Fruit fly (Drosophila melanogaster) whole organism, embryonic: ENCODE measurements around the gene sdk.

ENCODE experiments used
- ATbp ChIP-seq: fragments of 200-800 bp; sonication (Bioruptor generic); optimal IDR thresholded peaks from 2 replicates; lab custom pipeline; 2017; ENCODE audit warnings: missing biosample characterization, mild to moderate bottlenecking, missing genetic modification characterization, missing genetic modification reagents
- Antp ChIP-seq: fragments of 200-800 bp; sonication (Bioruptor generic); optimal IDR thresholded peaks from 3 replicates; lab custom pipeline; 2016; ENCODE audit warnings: missing biosample characterization, missing genetic modification characterization
- C15 ChIP-seq: fragments of 200-800 bp; sonication (Bioruptor generic); IDR thresholded peaks from 3 replicates; pipeline ENCODE4 v1.3.6; 2022; ENCODE audit warnings: missing biosample characterization, missing genetic modification characterization
- CG10654 ChIP-seq: fragments of 200-800 bp; sonication (Bioruptor generic); optimal IDR thresholded peaks from 2 replicates; lab custom pipeline; 2016; ENCODE audit warnings: missing biosample characterization, missing genetic modification characterization
- CG11504 ChIP-seq: fragments of 200-800 bp; sonication (Bioruptor generic); optimal IDR thresholded peaks from 3 replicates; lab custom pipeline; 2019; ENCODE audit warnings: missing biosample characterization, mild to moderate bottlenecking, missing genetic modification characterization, moderate library complexity
- CG12391 ChIP-seq: fragments of 200-800 bp; sonication (Bioruptor generic); optimal IDR thresholded peaks from 3 replicates; lab custom pipeline; 2018; ENCODE audit warnings: missing biosample characterization, mild to moderate bottlenecking, missing genetic modification characterization, moderate library complexity
- CG1529 ChIP-seq: fragments of 200-800 bp; sonication (Bioruptor generic); optimal IDR thresholded peaks from 3 replicates; lab custom pipeline; 2018; ENCODE audit warnings: missing biosample characterization, missing genetic modification characterization
- CG15696 ChIP-seq: fragments of 200-800 bp; sonication (Bioruptor generic); optimal IDR thresholded peaks from 2 replicates; lab custom pipeline; 2019; ENCODE audit warnings: missing biosample characterization, mild to moderate bottlenecking, missing genetic modification characterization, moderate library complexity
- CG17359 ChIP-seq: fragments of 200-800 bp; sonication (Bioruptor generic); optimal IDR thresholded peaks from 3 replicates; lab custom pipeline; 2018; ENCODE audit warnings: missing biosample characterization, mild to moderate bottlenecking, missing genetic modification characterization, moderate library complexity
- CG17568 ChIP-seq: fragments of 200-800 bp; sonication (Bioruptor generic); optimal IDR thresholded peaks from 2 replicates; lab custom pipeline; 2018; ENCODE audit warnings: missing biosample characterization, mild to moderate bottlenecking, missing genetic modification characterization, moderate library complexity
- CG17829 ChIP-seq: fragments of 200-800 bp; optimal IDR thresholded peaks from 2 replicates; lab custom pipeline; 2019; ENCODE audit warnings: missing biosample characterization, mild to moderate bottlenecking, missing genetic modification characterization, moderate library complexity
- CG5180 ChIP-seq: fragments of 200-800 bp; sonication (Bioruptor generic); optimal IDR thresholded peaks from 3 replicates; lab custom pipeline; 2017; ENCODE audit warnings: missing biosample characterization, missing genetic modification characterization, mild to moderate bottlenecking, moderate library complexity, missing genetic modification reagents
- CG6791 ChIP-seq: fragments of 200-800 bp; sonication (Bioruptor generic); IDR thresholded peaks from 3 replicates; pipeline ENCODE4 v1.3.6; 2022; ENCODE audit warnings: missing biosample characterization, missing genetic modification characterization; ENCODE audit not compliant: partially characterized antibody
- CG7928 ChIP-seq: fragments of 200-800 bp; sonication (Bioruptor generic); optimal IDR thresholded peaks from 2 replicates; lab custom pipeline; 2017; ENCODE audit warnings: missing biosample characterization, mild to moderate bottlenecking, missing genetic modification characterization
- CG8290 ChIP-seq, 3 experiments: fragments of 200-800 bp; sonication (Bioruptor generic); optimal IDR thresholded peaks; 2 replicates each; lab custom pipeline; 2016 to 2019; ENCODE audit warnings: missing biosample characterization in 3 of 3, missing genetic modification characterization in 3 of 3, mild to moderate bottlenecking in 2 of 3, moderate library complexity in 1 of 3
- CG9437 ChIP-seq: fragments of 200-800 bp; sonication (Bioruptor generic); optimal IDR thresholded peaks from 2 replicates; lab custom pipeline; 2018; ENCODE audit warnings: missing biosample characterization, mild to moderate bottlenecking, missing genetic modification characterization
- CG9876 ChIP-seq: fragments of 200-800 bp; sonication (Bioruptor generic); optimal IDR thresholded peaks from 2 replicates; lab custom pipeline; 2016; ENCODE audit warnings: missing biosample characterization, missing genetic modification characterization
- Camta ChIP-seq: fragments of 200-800 bp; sonication (Bioruptor generic); optimal IDR thresholded peaks from 2 replicates; lab custom pipeline; 2016; ENCODE audit warnings: missing biosample characterization, missing genetic modification characterization
- Gsc ChIP-seq: fragments of 200-800 bp; sonication (Bioruptor generic); IDR thresholded peaks from 2 replicates; pipeline ENCODE4 v1.3.6; 2022; ENCODE audit warnings: missing biosample characterization, missing genetic modification characterization
- H15 ChIP-seq: fragments of 200-800 bp; sonication (Bioruptor generic); IDR thresholded peaks from 3 replicates; pipeline ENCODE4 v1.3.6; 2022; ENCODE audit warnings: missing biosample characterization, missing genetic modification characterization
- HLHmδ ChIP-seq: fragments of 200-800 bp; sonication (Bioruptor generic); optimal IDR thresholded peaks from 2 replicates; lab custom pipeline; 2018; ENCODE audit warnings: missing biosample characterization, mild to moderate bottlenecking, missing genetic modification characterization, moderate library complexity
- Ptx1 ChIP-seq: fragments of 200-800 bp; sonication (Bioruptor generic); IDR thresholded peaks from 2 replicates; pipeline ENCODE4 v1.3.6; 2022; ENCODE audit warnings: missing biosample characterization, missing genetic modification characterization
- Ravus ChIP-seq: fragments of 200-800 bp; sonication (Bioruptor generic); IDR thresholded peaks from 2 replicates; pipeline ENCODE4 v1.3.6; 2022; ENCODE audit warnings: missing biosample characterization, missing genetic modification characterization
- Xbp1 ChIP-seq: fragments of 200-800 bp; sonication (Bioruptor generic); optimal IDR thresholded peaks from 3 replicates; lab custom pipeline; 2016; ENCODE audit warnings: missing biosample characterization, mild to moderate bottlenecking, missing genetic modification characterization
- ap ChIP-seq: fragments of 200-800 bp; sonication (Bioruptor generic); IDR thresholded peaks from 2 replicates; pipeline ENCODE4 v1.3.6; 2022; ENCODE audit warnings: missing biosample characterization, missing genetic modification characterization
- ara ChIP-seq: fragments of 200-800 bp; sonication (Bioruptor generic); IDR thresholded peaks from 2 replicates; pipeline ENCODE4 v1.3.6; 2022; ENCODE audit warnings: missing biosample characterization, missing genetic modification characterization
- az2 ChIP-seq: fragments of 200-800 bp; sonication (Bioruptor generic); optimal IDR thresholded peaks from 3 replicates; lab custom pipeline; 2016; ENCODE audit warnings: missing biosample characterization, missing genetic modification characterization
- br ChIP-seq: fragments of >200 bp; optimal IDR thresholded peaks from 2 replicates; lab custom pipeline; 2017
- cg ChIP-seq: fragments of 200-800 bp; sonication (Bioruptor generic); optimal IDR thresholded peaks from 3 replicates; lab custom pipeline; 2019; ENCODE audit warnings: missing biosample characterization, mild to moderate bottlenecking, missing genetic modification characterization, moderate library complexity
- chinmo ChIP-seq: fragments of 200-800 bp; sonication (Bioruptor generic); IDR thresholded peaks from 4 replicates; pipeline ENCODE4 v1.3.6; 2022; ENCODE audit warnings: missing biosample characterization, missing genetic modification characterization; ENCODE audit not compliant: partially characterized antibody
- dm ChIP-seq: fragments of 200-800 bp; sonication (Bioruptor generic); optimal IDR thresholded peaks from 3 replicates; lab custom pipeline; 2016; ENCODE audit warnings: missing biosample characterization, missing genetic modification characterization
- emc ChIP-seq: fragments of 200-800 bp; sonication (Bioruptor generic); optimal IDR thresholded peaks from 2 replicates; lab custom pipeline; 2016; ENCODE audit warnings: missing biosample characterization, missing genetic modification characterization
- eve ChIP-seq, 2 experiments: fragments of >200 bp; optimal IDR thresholded peaks; 2 replicates each; lab custom pipeline; 2017; ENCODE audit warnings: missing biosample characterization in 2 of 2, missing genetic modification characterization in 2 of 2
- fd3F ChIP-seq: fragments of 200-800 bp; sonication (Bioruptor generic); optimal IDR thresholded peaks from 2 replicates; lab custom pipeline; 2018; ENCODE audit warnings: missing biosample characterization, mild to moderate bottlenecking, missing genetic modification characterization, moderate library complexity
- fd96Cb ChIP-seq: fragments of 200-800 bp; sonication (Bioruptor generic); optimal IDR thresholded peaks from 2 replicates; lab custom pipeline; 2018; ENCODE audit warnings: missing biosample characterization, mild to moderate bottlenecking, missing genetic modification characterization, moderate library complexity
- grau ChIP-seq: fragments of 200-800 bp; optimal IDR thresholded peaks from 3 replicates; lab custom pipeline; 2019; ENCODE audit warnings: missing biosample characterization, mild to moderate bottlenecking, missing genetic modification characterization, moderate library complexity
- her ChIP-seq: fragments of 200-800 bp; sonication (Bioruptor generic); optimal IDR thresholded peaks from 2 replicates; lab custom pipeline; 2016; ENCODE audit warnings: missing biosample characterization, missing genetic modification characterization
- lab ChIP-seq: fragments of 200-800 bp; sonication (Bioruptor generic); optimal IDR thresholded peaks from 3 replicates; lab custom pipeline; 2017; ENCODE audit warnings: missing biosample characterization, missing genetic modification characterization, mild to moderate bottlenecking, moderate library complexity, missing genetic modification reagents
- lilli ChIP-seq: fragments of 200-800 bp; sonication (Bioruptor generic); optimal IDR thresholded peaks from 3 replicates; lab custom pipeline; 2016; ENCODE audit warnings: missing biosample characterization, missing genetic modification characterization
- lola ChIP-seq, 3 experiments: fragments of >200 bp in 2 of 3; fragments of 200-800 bp in 1 of 3; sonication (Bioruptor generic) in 1 of 3; optimal IDR thresholded peaks; 2 replicates each; lab custom pipeline; 2017 to 2019; ENCODE audit warnings: missing biosample characterization in 3 of 3, missing genetic modification characterization in 3 of 3, mild to moderate bottlenecking in 1 of 3, moderate library complexity in 1 of 3
- mirr ChIP-seq: fragments of 200-800 bp; sonication (Bioruptor generic); optimal IDR thresholded peaks from 3 replicates; lab custom pipeline; 2018; ENCODE audit warnings: missing biosample characterization, mild to moderate bottlenecking, missing genetic modification characterization
- nerfin-2 ChIP-seq: fragments of 200-800 bp; sonication (Bioruptor generic); IDR thresholded peaks from 2 replicates; pipeline ENCODE4 v1.3.6; 2022; ENCODE audit warnings: missing biosample characterization, missing genetic modification characterization; ENCODE audit not compliant: partially characterized antibody
- odd ChIP-seq: fragments of 200-800 bp; sonication (Bioruptor generic); optimal IDR thresholded peaks from 2 replicates; lab custom pipeline; 2017; ENCODE audit warnings: missing biosample characterization, mild to moderate bottlenecking, missing genetic modification characterization
- peb ChIP-seq: fragments of 200-800 bp; sonication (Bioruptor generic); IDR thresholded peaks from 2 replicates; pipeline ENCODE4 v1.3.6; 2022; ENCODE audit warnings: missing biosample characterization, missing genetic modification characterization
- psq ChIP-seq: fragments of 200-800 bp; sonication (Bioruptor generic); optimal IDR thresholded peaks from 2 replicates; lab custom pipeline; 2017; ENCODE audit warnings: missing biosample characterization, missing genetic modification characterization
- pum ChIP-seq: fragments of 200-800 bp; sonication (Bioruptor generic); optimal IDR thresholded peaks from 2 replicates; lab custom pipeline; 2016; ENCODE audit warnings: missing biosample characterization, missing genetic modification characterization
- sima ChIP-seq: fragments of 200-800 bp; sonication (Bioruptor generic); optimal IDR thresholded peaks from 2 replicates; lab custom pipeline; 2016; ENCODE audit warnings: missing biosample characterization, missing genetic modification characterization
- sna ChIP-seq: fragments of 200-800 bp; sonication (Bioruptor generic); IDR thresholded peaks from 2 replicates; pipeline ENCODE4 v1.3.6; 2022; ENCODE audit warnings: missing biosample characterization, missing genetic modification characterization; ENCODE audit not compliant: partially characterized antibody
- zfh1 ChIP-seq: fragments of 200-800 bp; sonication (Bioruptor generic); IDR thresholded peaks from 3 replicates; pipeline ENCODE4 v1.3.6; 2022; ENCODE audit warnings: missing biosample characterization, missing genetic modification characterization

Gene sdk

dm6 chrX:771431-772064, 84.9 kb downstream of the sdk start (continued):
- TF ChIP-seq Xbp1 (GFP tag; lab: Kevin White, UChicago) (peak; percentile 52), Ravus (GFP tag; lab: Robert Waterston, UW) (no peak), cg (GFP tag; lab: Kevin White, UChicago) (no peak), CG17359 (peak; percentile 34), CG15696 (tag; lab: Kevin White, UChicago) (peak; percentile 12), CG17829 (peak; percentile 1), fd96Cb (tag; lab: Kevin White, UChicago) (peak; percentile 41), fd3F (GFP tag; lab: Kevin White, UChicago) (no peak), odd (GFP tag; lab: Kevin White, UChicago) (no peak), CG1529 (GFP tag; lab: Kevin White, UChicago) (peak; percentile 9), Camta (GFP tag; lab: Kevin White, UChicago) (peak; percentile 42), lola (GFP tag; optimal IDR thresholded peaks at IDR 0.05; lab: Kevin White, UChicago) (peak in 1 of 3 experiments; percentile 51), chinmo (GFP tag; lab: Robert Waterston, UW) (no peak), Antp (GFP tag; lab: Kevin White, UChicago) (peak; percentile 30), az2 (GFP tag; lab: Kevin White, UChicago) (peak; percentile 53), nerfin-2 (GFP tag; lab: Robert Waterston, UW) (no peak), H15 (GFP tag; lab: Robert Waterston, UW) (0 out of 3 replicates have a peak, but pooled peaks have one; percentile 19), mirr (GFP tag; lab: Kevin White, UChicago) (no peak), CG9437 (GFP tag; lab: Kevin White, UChicago) (no peak), CG6791 (GFP tag; lab: Robert Waterston, UW) (no peak), lab (GFP tag; lab: Kevin White, UChicago) (peak; percentile 11), ATbp (GFP tag; lab: Kevin White, UChicago) (peak; percentile 53), ara (GFP tag; lab: Robert Waterston, UW) (peak; percentile 59), pum (GFP tag; lab: Kevin White, UChicago) (peak; percentile 35), CG7928 (GFP tag; lab: Kevin White, UChicago) (no peak), C15 (GFP tag; lab: Robert Waterston, UW) (no peak), psq (GFP tag; lab: Kevin White, UChicago) (no peak), peb (GFP tag; lab: Robert Waterston, UW) (0 out of 2 replicates have a peak, but pooled peaks have one; percentile 20), sna (no peak), lilli (GFP tag; lab: Kevin White, UChicago) (peak; percentile 29), CG5180 (no peak), Gsc (GFP tag; lab: Robert Waterston, UW) (no peak), her (GFP tag; lab: Kevin White, UChicago) (no peak), sima (GFP tag; lab: Kevin White, UChicago) (no peak), dm (GFP tag; lab: Kevin White, UChicago) (no peak), Ptx1 (GFP tag; lab: Robert Waterston, UW) (0 out of 2 replicates have a peak, but pooled peaks have one; percentile 41), CG9876 (GFP tag; lab: Kevin White, UChicago) (no peak), eve (GFP tag; optimal IDR thresholded peaks at IDR 0.05; lab: Kevin White, UChicago) (no peak), ap (GFP tag; lab: Robert Waterston, UW) (0 out of 2 replicates have a peak, but pooled peaks have one; percentile 15), CG8290 (GFP tag; optimal IDR thresholded peaks at IDR 0.05; lab: Kevin White, UChicago) (peak; percentile 19), CG8290 (tag; optimal IDR thresholded peaks at IDR 0.05; lab: Kevin White, UChicago) (peak in 1 of 2 experiments; percentile 28), grau (tag; lab: Kevin White, UChicago) (peak; percentile 22), CG10654 (GFP tag; lab: Kevin White, UChicago) (peak; percentile 14), emc (GFP tag; lab: Kevin White, UChicago) (no peak), br (no peak), HLHmδ (GFP tag; lab: Kevin White, UChicago) (no peak), CG11504 (tag; lab: Kevin White, UChicago) (peak; percentile 55), CG12391 (peak; percentile 38), zfh1 (GFP tag; lab: Robert Waterston, UW) (peak; percentile 60; the same call in 1 of the 3 replicates), CG17568 (GFP tag; lab: Kevin White, UChicago) (no peak)
